Fruit fly (Drosophila melanogaster) whole organism, prepupa: ENCODE data around the gene CG3702.

ENCODE experiments used
- CG10631 ChIP-seq: fragments of 200-800 bp; sonication (Bioruptor generic); optimal IDR thresholded peaks from 2 replicates; lab custom pipeline; 2016; ENCODE audit warnings: missing biosample characterization, missing genetic modification characterization
- CG10669 ChIP-seq: fragments of 200-800 bp; sonication (Bioruptor generic); optimal IDR thresholded peaks from 3 replicates; lab custom pipeline; 2018; ENCODE audit warnings: missing biosample characterization, mild to moderate bottlenecking, missing genetic modification characterization, moderate library complexity
- CG11762 ChIP-seq: fragments of 200-800 bp; sonication (Bioruptor generic); optimal IDR thresholded peaks from 3 replicates; lab custom pipeline; 2016; ENCODE audit warnings: missing biosample characterization, missing genetic modification characterization; ENCODE audit not compliant: insufficient read depth
- CG11902 ChIP-seq: fragments of 200-800 bp; sonication (Bioruptor generic); optimal IDR thresholded peaks from 3 replicates; lab custom pipeline; 2016; ENCODE audit warnings: missing biosample characterization, missing genetic modification characterization
- CG15336 ChIP-seq: fragments of 200-800 bp; sonication (Bioruptor generic); IDR thresholded peaks from 2 replicates; pipeline ENCODE4 v1.3.6; 2022; ENCODE audit warnings: missing biosample characterization, missing genetic modification characterization
- CG1621 ChIP-seq: fragments of 200-800 bp; sonication (Bioruptor generic); optimal IDR thresholded peaks from 3 replicates; lab custom pipeline; 2018; ENCODE audit warnings: missing biosample characterization, mild to moderate bottlenecking, missing genetic modification characterization
- CG16779 ChIP-seq: fragments of 200-800 bp; sonication (Bioruptor generic); optimal IDR thresholded peaks from 3 replicates; lab custom pipeline; 2017; ENCODE audit warnings: missing biosample characterization, mild to moderate bottlenecking, missing genetic modification characterization
- CG3032 ChIP-seq: fragments of 200-800 bp; optimal IDR thresholded peaks from 2 replicates; lab custom pipeline; 2019; ENCODE audit warnings: missing biosample characterization, mild to moderate bottlenecking, missing genetic modification characterization, moderate library complexity
- CG31627 ChIP-seq: fragments of 200-800 bp; sonication (Bioruptor generic); optimal IDR thresholded peaks from 3 replicates; lab custom pipeline; 2016; ENCODE audit warnings: missing biosample characterization, missing genetic modification characterization
- CG34406 ChIP-seq: fragments of 200-800 bp; sonication (Bioruptor generic); optimal IDR thresholded peaks from 3 replicates; lab custom pipeline; 2016; ENCODE audit warnings: missing biosample characterization, missing genetic modification characterization
- CG3919 ChIP-seq: fragments of 200-800 bp; sonication (Bioruptor generic); optimal IDR thresholded peaks from 3 replicates; lab custom pipeline; 2016; ENCODE audit warnings: missing biosample characterization, missing genetic modification characterization
- CG4318 ChIP-seq: fragments of 200-800 bp; sonication (Bioruptor generic); optimal IDR thresholded peaks from 3 replicates; lab custom pipeline; 2017; ENCODE audit warnings: missing biosample characterization, mild to moderate bottlenecking, missing genetic modification characterization
- CG6276 ChIP-seq: fragments of 200-800 bp; sonication (Bioruptor generic); optimal IDR thresholded peaks from 2 replicates; lab custom pipeline; 2017; ENCODE audit warnings: missing biosample characterization, mild to moderate bottlenecking, missing genetic modification characterization
- CG6792 ChIP-seq: fragments of 200-800 bp; sonication (Bioruptor generic); optimal IDR thresholded peaks from 3 replicates; lab custom pipeline; 2016; ENCODE audit warnings: missing biosample characterization, missing genetic modification characterization
- CG6854 ChIP-seq: fragments of 200-800 bp; sonication (Bioruptor generic); optimal IDR thresholded peaks from 2 replicates; lab custom pipeline; 2017; ENCODE audit warnings: missing biosample characterization, mild to moderate bottlenecking, missing genetic modification characterization
- CG7368 ChIP-seq: fragments of 200-800 bp; sonication (Bioruptor generic); optimal IDR thresholded peaks from 3 replicates; lab custom pipeline; 2016; ENCODE audit warnings: missing biosample characterization, missing genetic modification characterization
- CG8119 ChIP-seq: fragments of 200-800 bp; sonication (Bioruptor generic); IDR thresholded peaks from 3 replicates; pipeline ENCODE4 v1.3.6; 2022; ENCODE audit warnings: missing biosample characterization, missing genetic modification characterization
- CG8319 ChIP-seq: fragments of 200-800 bp; sonication (Bioruptor generic); optimal IDR thresholded peaks from 3 replicates; lab custom pipeline; 2016; ENCODE audit warnings: missing biosample characterization, missing genetic modification characterization
- CG9139 ChIP-seq: fragments of 200-800 bp; sonication (Bioruptor generic); optimal IDR thresholded peaks from 3 replicates; lab custom pipeline; 2017; ENCODE audit warnings: missing biosample characterization, mild to moderate bottlenecking, missing genetic modification characterization
- Eip78C ChIP-seq: fragments of 200-800 bp; sonication (Bioruptor generic); peaks from one replicate; lab custom pipeline; 2016; ENCODE audit warnings: missing biosample characterization, missing genetic modification characterization
- Eip93F ChIP-seq: fragments of 200-800 bp; sonication (Bioruptor generic); optimal IDR thresholded peaks from 2 replicates; lab custom pipeline; 2016; ENCODE audit warnings: missing biosample characterization, mild to moderate bottlenecking, missing genetic modification characterization
- Ets21C ChIP-seq: fragments of 200-800 bp; sonication (Bioruptor generic); optimal IDR thresholded peaks from 3 replicates; lab custom pipeline; 2016; ENCODE audit warnings: missing biosample characterization, missing genetic modification characterization
- Ets96B ChIP-seq: fragments of 200-800 bp; optimal IDR thresholded peaks from 2 replicates; lab custom pipeline; 2019; ENCODE audit warnings: missing biosample characterization, mild to moderate bottlenecking, missing genetic modification characterization, moderate library complexity
- Gug ChIP-seq: fragments of 200-800 bp; sonication (Bioruptor generic); IDR thresholded peaks from 2 replicates; pipeline ENCODE4 v1.3.6; 2022; ENCODE audit warnings: missing biosample characterization, missing genetic modification characterization
- Hr38 ChIP-seq: sonication (Bioruptor generic); optimal IDR thresholded peaks from 2 replicates; lab custom pipeline; 2016; ENCODE audit warnings: missing biosample characterization, missing genetic modification characterization
- Hr39 ChIP-seq: fragments of 200-800 bp; sonication (Bioruptor generic); optimal IDR thresholded peaks from 2 replicates; lab custom pipeline; 2016; ENCODE audit warnings: missing biosample characterization, missing genetic modification characterization
- Hr4 ChIP-seq: fragments of 200-800 bp; sonication (Bioruptor generic); optimal IDR thresholded peaks from 3 replicates; lab custom pipeline; 2016; ENCODE audit warnings: missing biosample characterization, missing genetic modification characterization
- Smox ChIP-seq: fragments of 200-800 bp; sonication (Bioruptor generic); optimal IDR thresholded peaks from 3 replicates; lab custom pipeline; 2016; ENCODE audit warnings: missing biosample characterization, missing genetic modification characterization
- Sox102F ChIP-seq: fragments of 200-800 bp; sonication (Bioruptor generic); optimal IDR thresholded peaks from 2 replicates; lab custom pipeline; 2016; ENCODE audit warnings: missing biosample characterization, mild to moderate bottlenecking, missing genetic modification characterization
- Sox14 ChIP-seq: fragments of 200-800 bp; sonication (Bioruptor generic); optimal IDR thresholded peaks from 3 replicates; lab custom pipeline; 2016; ENCODE audit warnings: missing biosample characterization, missing genetic modification characterization
- achi ChIP-seq: fragments of 200-800 bp; sonication (Bioruptor generic); optimal IDR thresholded peaks from 3 replicates; lab custom pipeline; 2016; ENCODE audit warnings: missing biosample characterization, missing genetic modification characterization
- acj6 ChIP-seq: fragments of 200-800 bp; sonication (Bioruptor generic); optimal IDR thresholded peaks from 3 replicates; lab custom pipeline; 2016; ENCODE audit warnings: missing biosample characterization, missing genetic modification characterization
- cyc ChIP-seq: fragments of 200-800 bp; sonication (Bioruptor generic); optimal IDR thresholded peaks from 3 replicates; lab custom pipeline; 2016; ENCODE audit warnings: missing biosample characterization, missing genetic modification characterization
- dac ChIP-seq: fragments of 200-800 bp; sonication (Bioruptor generic); optimal IDR thresholded peaks from 2 replicates; lab custom pipeline; 2017; ENCODE audit warnings: missing biosample characterization, mild to moderate bottlenecking, missing genetic modification characterization
- dsx ChIP-seq: fragments of 200-800 bp; optimal IDR thresholded peaks from 3 replicates; lab custom pipeline; 2019; ENCODE audit warnings: missing biosample characterization, mild to moderate bottlenecking, missing genetic modification characterization, moderate library complexity; ENCODE audit not compliant: poor library complexity, severe bottlenecking
- esn ChIP-seq: fragments of 200-800 bp; sonication (Bioruptor generic); optimal IDR thresholded peaks from 2 replicates; lab custom pipeline; 2016; ENCODE audit warnings: missing biosample characterization, mild to moderate bottlenecking, missing genetic modification characterization, moderate library complexity
- fd59A ChIP-seq: fragments of 200-800 bp; sonication (Bioruptor generic); optimal IDR thresholded peaks from 2 replicates; lab custom pipeline; 2017; ENCODE audit warnings: missing biosample characterization, mild to moderate bottlenecking, missing genetic modification characterization, missing genetic modification reagents
- fd85E ChIP-seq: fragments of 200-800 bp; sonication (Bioruptor generic); optimal IDR thresholded peaks from 3 replicates; lab custom pipeline; 2016; ENCODE audit warnings: missing biosample characterization, missing genetic modification characterization
- fkh ChIP-seq: fragments of 200-800 bp; sonication (Bioruptor generic); optimal IDR thresholded peaks from 3 replicates; lab custom pipeline; 2017; ENCODE audit warnings: missing biosample characterization, mild to moderate bottlenecking, missing genetic modification characterization, moderate library complexity
- lz ChIP-seq: fragments of 200-800 bp; sonication (Bioruptor generic); optimal IDR thresholded peaks from 3 replicates; lab custom pipeline; 2016; ENCODE audit warnings: missing biosample characterization, missing genetic modification characterization
- net ChIP-seq: fragments of 200-800 bp; sonication (Bioruptor generic); optimal IDR thresholded peaks from 3 replicates; lab custom pipeline; 2016; ENCODE audit warnings: missing biosample characterization, missing genetic modification characterization
- pdm3 ChIP-seq: fragments of 200-800 bp; sonication (Bioruptor generic); optimal IDR thresholded peaks from 3 replicates; lab custom pipeline; 2016; ENCODE audit warnings: missing biosample characterization, missing genetic modification characterization
- salr ChIP-seq, 2 experiments: fragments of 200-800 bp; sonication (Bioruptor generic); optimal IDR thresholded peaks; 3 replicates each; lab custom pipeline; 2016 to 2018; ENCODE audit warnings: missing biosample characterization in 2 of 2, missing genetic modification characterization in 2 of 2, mild to moderate bottlenecking in 1 of 2
- ss ChIP-seq, 2 experiments: fragments of 200-800 bp; sonication (Bioruptor generic); optimal IDR thresholded peaks; 2 replicates in 1 of 2; 3 replicates in 1 of 2; lab custom pipeline; 2017 to 2018; ENCODE audit warnings: mild to moderate bottlenecking in 2 of 2, missing biosample characterization in 2 of 2, missing genetic modification characterization in 2 of 2, moderate library complexity in 1 of 2
- topi ChIP-seq: fragments of 200-800 bp; sonication (Bioruptor generic); optimal IDR thresholded peaks from 3 replicates; lab custom pipeline; 2016; ENCODE audit warnings: missing biosample characterization, missing genetic modification characterization
- vri ChIP-seq: fragments of 200-800 bp; sonication (Bioruptor generic); optimal IDR thresholded peaks from 3 replicates; lab custom pipeline; 2016; ENCODE audit warnings: missing biosample characterization, mild to moderate bottlenecking, missing genetic modification characterization

CG3702 gene

DNA sequence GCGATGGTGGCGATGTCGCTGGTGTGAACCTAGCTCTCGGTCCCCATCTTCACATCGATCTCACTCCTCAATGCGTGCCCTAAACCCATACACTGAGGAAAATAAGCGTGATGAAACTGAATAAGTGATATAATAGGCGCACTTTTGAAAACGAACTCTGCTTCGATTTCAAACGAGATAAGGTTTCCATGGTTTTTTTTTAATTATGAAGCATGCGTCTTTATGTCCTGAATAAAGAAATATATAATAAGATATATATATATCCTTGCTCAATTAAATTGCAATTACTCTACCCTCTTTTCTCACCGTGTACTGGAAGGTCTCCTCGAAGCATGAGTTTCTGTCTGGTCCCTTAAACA, 4.0 kb downstream of the CG3702 start (continued):
- peak; percentile 66 for TF ChIP-seq CG8319
- TF ChIP-seq Eip93F (GFP tag; lab: Kevin White, UChicago), result peak; percentile 59
- peak; percentile 67 for TF ChIP-seq CG4318 (GFP tag; lab: Kevin White, UChicago)
- peak; percentile 41 for TF ChIP-seq Ets21C (GFP tag; lab: Kevin White, UChicago)
- TF ChIP-seq CG34406 (GFP tag; lab: Kevin White, UChicago), result peak; percentile 83
- TF ChIP-seq CG8119 (GFP tag; lab: Robert Waterston, UW), result peak; percentile 69
- TF ChIP-seq CG3919 (GFP tag; lab: Kevin White, UChicago), result peak; percentile 90
- TF ChIP-seq net (GFP tag; lab: Kevin White, UChicago), result peak; percentile 75
- peak; percentile 77 for TF ChIP-seq Sox14 (GFP tag; lab: Kevin White, UChicago)
- TF ChIP-seq fd85E (GFP tag; lab: Kevin White, UChicago), result no peak
- TF ChIP-seq Eip78C (GFP tag; lab: Kevin White, UChicago), result peak; percentile 95
- TF ChIP-seq acj6 (GFP tag; lab: Kevin White, UChicago), result peak; percentile 89
- TF ChIP-seq CG6854 (GFP tag; lab: Kevin White, UChicago), result peak; percentile 45
- peak; percentile 86 for TF ChIP-seq dsx (GFP tag; lab: Kevin White, UChicago)
- TF ChIP-seq Hr39, result peak; percentile 57
- peak; percentile 71 for TF ChIP-seq Smox (GFP tag; lab: Kevin White, UChicago)
- TF ChIP-seq vri (GFP tag; lab: Kevin White, UChicago), result peak; percentile 72
- TF ChIP-seq esn, result peak; percentile 78
- peak; percentile 73 for TF ChIP-seq CG15336 (GFP tag; lab: Robert Waterston, UW)
- peak; percentile 92 for TF ChIP-seq CG10631
- peak; percentile 80 for TF ChIP-seq CG6792 (GFP tag; lab: Kevin White, UChicago)
- TF ChIP-seq Gug (GFP tag; lab: Robert Waterston, UW), result no peak
- TF ChIP-seq fkh (GFP tag; lab: Kevin White, UChicago), result no peak
- TF ChIP-seq Hr4 (GFP tag; lab: Kevin White, UChicago), result peak; percentile 32
- no peak for TF ChIP-seq Hr38 (GFP tag; lab: Kevin White, UChicago)
- peak; percentile 79 for TF ChIP-seq topi (GFP tag; lab: Kevin White, UChicago)
- peak; percentile 67 for TF ChIP-seq pdm3 (GFP tag; lab: Kevin White, UChicago)
- TF ChIP-seq Ets96B (tag; lab: Kevin White, UChicago), result peak; percentile 89
- TF ChIP-seq CG3032, result peak; percentile 94

dm6 chr2L:4222002-4222920, 4.6 kb downstream of the CG3702 start:
- peak; percentile 96 for TF ChIP-seq Eip78C (GFP tag; lab: Kevin White, UChicago)
- peak; percentile 85 for TF ChIP-seq CG15336 (GFP tag; lab: Robert Waterston, UW)
- peak; percentile 94 for TF ChIP-seq fd59A
- TF ChIP-seq CG7368 (GFP tag; lab: Kevin White, UChicago), result peak; percentile 81
- TF ChIP-seq CG16779 (tag; lab: Kevin White, UChicago), result peak; percentile 73
- TF ChIP-seq salr (GFP tag; optimal IDR thresholded peaks at IDR 0.05; lab: Kevin White, UChicago), result peak; percentile 70 to 87
- peak; percentile 89 for TF ChIP-seq pdm3 (GFP tag; lab: Kevin White, UChicago)
- peak; percentile 83 for TF ChIP-seq achi
- peak; percentile 94 for TF ChIP-seq CG10669
- TF ChIP-seq Sox102F (GFP tag; lab: Kevin White, UChicago), result peak; percentile 59
- peak; percentile 64 to 80 for TF ChIP-seq ss (GFP tag; optimal IDR thresholded peaks at IDR 0.05; lab: Kevin White, UChicago)
- peak; percentile 67 for TF ChIP-seq cyc
- peak; percentile 87 for TF ChIP-seq dac (GFP tag; lab: Kevin White, UChicago)
- TF ChIP-seq Ets21C (GFP tag; lab: Kevin White, UChicago), result peak; percentile 61
- peak; percentile 90 for TF ChIP-seq CG6276 (GFP tag; lab: Kevin White, UChicago)
- TF ChIP-seq Smox (GFP tag; lab: Kevin White, UChicago), result peak; percentile 73
- peak; percentile 70 for TF ChIP-seq dsx (GFP tag; lab: Kevin White, UChicago)
- peak; percentile 40 for TF ChIP-seq CG9139 (GFP tag; lab: Kevin White, UChicago)
- peak; percentile 78 for TF ChIP-seq CG1621 (tag; lab: Kevin White, UChicago)
- peak; percentile 90 for TF ChIP-seq CG11762 (GFP tag; lab: Kevin White, UChicago)
- TF ChIP-seq CG31627 (GFP tag; lab: Kevin White, UChicago), result peak; percentile 74
- TF ChIP-seq net (GFP tag; lab: Kevin White, UChicago), result peak; percentile 71
- TF ChIP-seq CG34406 (GFP tag; lab: Kevin White, UChicago), result peak; percentile 49
- TF ChIP-seq CG6792 (GFP tag; lab: Kevin White, UChicago), result peak; percentile 85
- peak; percentile 84 for TF ChIP-seq lz (GFP tag; lab: Kevin White, UChicago)
- TF ChIP-seq Hr39, result peak; percentile 73
- TF ChIP-seq CG4318 (GFP tag; lab: Kevin White, UChicago), result peak; percentile 81
- peak; percentile 57 for TF ChIP-seq vri (GFP tag; lab: Kevin White, UChicago)
- peak; percentile 64 for TF ChIP-seq CG11902 (GFP tag; lab: Kevin White, UChicago)
- TF ChIP-seq Eip93F (GFP tag; lab: Kevin White, UChicago), result no peak
